Fruit fly (Drosophila melanogaster): ENCODE data around the gene CG31637.

- TF ChIP-seq toe (GFP tag; optimal IDR thresholded peaks at IDR 0.05) (no peak), Hr96 (GFP tag; optimal IDR thresholded peaks at IDR 0.05) (no peak), CG7045 (GFP tag; optimal IDR thresholded peaks at IDR 0.05) (no peak), CG33017 (tag; optimal IDR thresholded peaks at IDR 0.05) (no peak), Mnt (GFP tag; optimal IDR thresholded peaks at IDR 0.05) (peak; percentile 2), Crg-1 (GFP tag; optimal IDR thresholded peaks at IDR 0.05) (no peak), CG7101 (tag; optimal IDR thresholded peaks at IDR 0.05) (no peak), kay (GFP tag; ENCODE audit: borderline replicate concordance) (no peak), ovo (GFP tag; optimal IDR thresholded peaks at IDR 0.05) (no peak), tj (GFP tag; optimal IDR thresholded peaks at IDR 0.05) (no peak), Clk (GFP tag; optimal IDR thresholded peaks at IDR 0.05) (no peak), CG11617 (GFP tag; optimal IDR thresholded peaks at IDR 0.05) (no peak), bab1 (GFP tag; optimal IDR thresholded peaks at IDR 0.05) (no peak)
These were observed 40.9 kb upstream of the CG31637 start for dm6 chr2L:6457583-6457982.
